Fruit fly (Drosophila melanogaster): ENCODE measurements around the gene CG14109.

DNA sequence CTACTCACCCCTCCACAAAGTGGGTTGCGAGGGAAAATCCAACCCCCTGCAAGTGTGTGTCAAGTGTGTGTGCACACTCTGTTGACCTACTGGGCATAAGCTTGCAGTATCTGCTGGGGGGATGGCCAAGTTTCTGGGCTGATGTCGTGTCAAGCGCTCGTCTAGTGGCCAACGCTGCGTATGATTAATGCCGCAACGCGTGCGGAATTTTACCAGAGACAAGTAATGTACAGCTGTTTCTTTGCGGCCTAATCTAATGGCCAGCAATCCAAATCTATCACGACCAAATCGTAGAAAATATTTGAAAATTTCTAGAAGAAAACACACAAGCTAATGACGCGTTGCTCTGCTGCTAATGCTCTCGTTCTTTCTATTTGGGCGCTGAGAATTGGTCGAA, 38.5 kb downstream of the CG14109 start:
- TF ChIP-seq salr (GFP tag; optimal IDR thresholded peaks at IDR 0.05) = no peak
- no peak for TF ChIP-seq CG7368 (GFP tag; optimal IDR thresholded peaks at IDR 0.05)
- no peak for TF ChIP-seq CG6854 (GFP tag; optimal IDR thresholded peaks at IDR 0.05)
- TF ChIP-seq Blimp-1 (GFP tag; optimal IDR thresholded peaks at IDR 0.05) = no peak
- TF ChIP-seq CG6276 (GFP tag; optimal IDR thresholded peaks at IDR 0.05) = no peak
- no peak for TF ChIP-seq acj6 (GFP tag; optimal IDR thresholded peaks at IDR 0.05)
- TF ChIP-seq Ets21C (GFP tag; optimal IDR thresholded peaks at IDR 0.05) = no peak
- TF ChIP-seq CG16779 (tag; optimal IDR thresholded peaks at IDR 0.05) = no peak
